Worm (Caenorhabditis elegans): ENCODE results near the gene npr-8.
"Not testable (repeated sequence)": the region's sequence is repeated elsewhere in the genome, so short reads cannot be mapped to it uniquely, and the experiment has no call there.

npr-8 gene

DNA sequence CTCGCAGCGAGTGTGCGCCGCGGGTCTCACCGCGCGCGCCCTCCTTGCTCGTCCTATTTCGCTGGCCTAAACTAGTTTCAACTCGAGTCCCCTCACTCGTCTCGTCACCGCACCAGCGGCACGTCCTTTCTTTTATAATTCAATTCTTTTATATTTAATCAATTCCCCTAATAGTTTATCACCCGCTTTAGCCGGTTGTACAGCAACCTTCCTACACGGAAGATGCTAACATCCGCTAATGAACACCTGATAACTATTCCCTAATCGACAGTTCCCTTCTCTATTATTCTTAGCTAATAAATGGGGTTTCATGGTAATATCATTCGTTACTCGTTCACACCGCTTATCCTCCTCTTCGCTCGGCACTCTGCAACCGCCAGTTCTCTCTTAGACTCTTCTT, 11.8 kb upstream of the npr-8 start, which contains the start of gene C56G3.2:
Gene C56G3.2 (plus strand): TSS at position 301 of the 400 bp plus-strand sequence.
- not testable (repeated sequence) for TF ChIP-seq alr-1, ztf-11, nhr-10 (tag; optimal IDR thresholded peaks at IDR 0.05)

DNA sequence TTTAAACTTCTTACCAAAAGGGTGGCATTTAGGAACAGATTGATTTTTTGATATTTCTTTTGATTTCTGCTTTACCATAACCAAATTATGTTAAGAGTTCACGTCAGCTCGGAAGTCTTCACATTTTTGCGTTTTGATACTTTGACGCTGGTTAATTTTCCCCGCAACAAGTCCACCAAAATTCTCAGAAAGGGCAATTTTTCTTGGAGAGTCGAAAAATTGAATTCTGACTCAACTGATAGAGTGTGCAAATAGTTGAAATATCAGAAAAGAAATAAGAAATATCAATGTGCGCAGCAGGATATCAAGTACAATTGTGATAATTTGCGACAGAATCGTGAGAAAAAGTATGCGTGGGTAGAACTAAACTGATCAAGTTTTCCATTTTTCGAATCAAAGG, 7.3 kb upstream of the npr-8 start:
- TF ChIP-seq lin-11 (tag; optimal IDR thresholded peaks at IDR 0.05) (no peak), ztf-1 (GFP tag; conservative IDR thresholded peaks at IDR 0.05) (no peak)

DNA sequence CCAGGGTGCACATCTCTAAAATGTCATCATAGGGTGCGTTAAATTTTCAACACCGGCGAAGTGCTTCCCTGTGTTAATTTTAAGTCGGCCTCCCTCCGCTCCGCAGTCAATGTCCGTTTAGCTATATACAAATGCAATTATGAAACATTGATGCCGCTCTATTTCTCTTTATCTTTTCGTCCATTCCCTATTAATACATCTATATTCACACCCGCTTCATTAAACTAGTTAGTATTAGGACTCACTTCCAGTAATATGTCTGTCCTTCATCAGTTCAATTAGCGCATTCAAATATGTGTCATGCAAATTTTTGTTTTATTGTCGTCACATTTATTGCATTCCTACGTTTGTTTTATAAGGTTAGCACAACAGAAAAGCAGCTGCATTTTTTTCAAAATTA, 5.2 kb upstream of the npr-8 start:
- TF ChIP-seq nhr-23 (tag; optimal IDR thresholded peaks at IDR 0.05) (no peak), R02D3.7 (tag; optimal IDR thresholded peaks at IDR 0.05) (no peak), elt-3 (tag; optimal IDR thresholded peaks at IDR 0.05) (no peak), nhr-25 (tag; optimal IDR thresholded peaks at IDR 0.05) (no peak)

DNA sequence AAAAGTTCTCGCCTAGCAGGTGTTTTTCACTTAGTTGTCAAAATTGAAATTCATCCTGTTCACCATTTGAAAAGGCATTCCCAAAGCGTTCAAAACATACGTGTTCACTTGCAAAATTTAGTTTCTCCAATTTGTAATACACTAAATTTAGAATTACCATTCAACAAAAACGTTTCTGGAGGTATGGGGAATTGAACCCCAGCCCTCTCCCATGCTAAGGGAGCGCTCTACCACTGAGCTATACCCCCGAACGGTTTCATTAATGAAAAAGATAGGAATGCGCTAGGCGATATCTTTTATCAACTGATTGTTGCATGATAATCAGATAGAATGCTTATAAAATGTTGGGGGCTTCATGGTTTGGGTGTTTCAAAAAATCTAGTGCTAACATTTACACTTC, 1.5 kb downstream of the npr-8 start:
- TF ChIP-seq nhr-129 (tag; optimal IDR thresholded peaks at IDR 0.05) (no peak), blmp-1 (tag; optimal IDR thresholded peaks at IDR 0.05; ENCODE audit: insufficient read depth) (no peak), nhr-11 (tag; optimal IDR thresholded peaks at IDR 0.05) (no peak), ceh-16 (tag; optimal IDR thresholded peaks at IDR 0.05) (no peak), sma-3 (GFP tag; optimal IDR thresholded peaks at IDR 0.05) (no peak), nhr-6 (tag; optimal IDR thresholded peaks at IDR 0.05) (no peak), Y55F3AM.14 (GFP tag; optimal IDR thresholded peaks at IDR 0.05) (no peak), crh-2 (tag; optimal IDR thresholded peaks at IDR 0.05) (no peak), lsy-2 (tag; optimal IDR thresholded peaks at IDR 0.05) (no peak), mab-5 (tag; optimal IDR thresholded peaks at IDR 0.05) (no peak), nhr-10 (tag; optimal IDR thresholded peaks at IDR 0.05) (no peak), nhr-12 (tag; optimal IDR thresholded peaks at IDR 0.05) (no peak), nhr-237 (tag; optimal IDR thresholded peaks at IDR 0.05) (no peak), F13H6.1 (tag; optimal IDR thresholded peaks at IDR 0.05) (no peak), alr-1 (tag; optimal IDR thresholded peaks at IDR 0.05) (no peak), zag-1 (tag; optimal IDR thresholded peaks at IDR 0.05) (no peak), ztf-4 (tag; optimal IDR thresholded peaks at IDR 0.05) (no peak), nhr-21 (tag; optimal IDR thresholded peaks at IDR 0.05) (no peak)

DNA sequence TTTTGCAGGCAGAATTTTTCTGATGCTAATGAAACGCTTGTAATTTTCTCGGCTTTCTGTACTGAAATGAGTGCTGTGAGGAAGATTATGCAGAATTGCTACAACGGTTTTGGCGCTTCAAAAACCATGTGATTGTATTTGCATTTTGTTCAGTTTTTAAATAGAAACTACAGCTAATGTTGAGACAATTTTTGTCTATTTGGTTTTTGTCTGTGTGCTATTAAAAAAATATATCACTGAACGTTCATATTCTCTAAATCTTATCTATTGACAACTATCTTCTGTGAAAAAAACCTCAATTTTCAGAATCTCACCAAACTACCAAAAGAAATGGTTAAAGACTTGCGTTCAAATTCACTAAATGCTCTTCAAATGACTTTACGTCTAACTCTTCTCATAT, 13.2 kb downstream of the npr-8 start, which contains the start of gene C10A4.6:
Gene C10A4.6 (plus strand): TSS at position 301 of the 400 bp plus-strand sequence.
- TF ChIP-seq gmeb-1 (tag; optimal IDR thresholded peaks at IDR 0.05) (no peak), blmp-1 (tag; optimal IDR thresholded peaks at IDR 0.05; ENCODE audit: insufficient read depth) (no peak), lin-11 (tag; optimal IDR thresholded peaks at IDR 0.05) (no peak), ztf-1 (GFP tag; conservative IDR thresholded peaks at IDR 0.05) (no peak), ceh-16 (tag; optimal IDR thresholded peaks at IDR 0.05) (no peak), ceh-82 (tag; optimal IDR thresholded peaks at IDR 0.05) (no peak), mbf-1 (tag; optimal IDR thresholded peaks at IDR 0.05) (no peak), nhr-12 (tag; optimal IDR thresholded peaks at IDR 0.05) (no peak), nhr-6 (tag; optimal IDR thresholded peaks at IDR 0.05) (no peak), zag-1 (tag; optimal IDR thresholded peaks at IDR 0.05) (no peak), R02D3.7 (tag; optimal IDR thresholded peaks at IDR 0.05) (no peak), elt-1 (tag; optimal IDR thresholded peaks at IDR 0.05) (no peak), unc-62 (GFP tag; optimal IDR thresholded peaks at IDR 0.05) (no peak), ztf-11 (tag; optimal IDR thresholded peaks at IDR 0.05) (no peak), egl-27 (tag; optimal IDR thresholded peaks at IDR 0.05) (no peak), C34F6.9 (tag; optimal IDR thresholded peaks at IDR 0.05) (no peak), unc-39 (tag; optimal IDR thresholded peaks at IDR 0.05) (no peak), dmd-4 (tag; optimal IDR thresholded peaks at IDR 0.05) (no peak)

DNA sequence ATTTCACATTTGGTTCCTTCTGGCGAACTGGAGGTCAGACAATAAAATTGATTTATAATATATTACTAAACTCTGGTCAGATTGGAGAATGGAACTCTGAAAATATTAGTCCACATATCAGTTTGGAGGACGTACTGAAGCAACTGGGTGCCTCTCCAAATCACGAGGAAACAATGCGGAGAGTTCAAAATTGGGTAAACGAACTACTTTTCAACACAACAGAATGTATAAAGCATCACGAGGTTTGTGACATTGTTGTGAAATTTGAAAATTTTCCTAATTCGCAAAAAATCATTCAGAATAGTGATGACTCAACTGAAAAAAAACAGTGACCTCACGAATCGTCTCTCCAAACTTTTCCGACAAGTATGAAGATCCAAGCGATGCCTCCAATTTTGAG, 16.1 kb downstream of the npr-8 start, which contains the start of gene gad-2:
Gene gad-2 (plus strand): TSS at position 301 of the 400 bp plus-strand sequence.
- TF ChIP-seq nhr-6 (tag; optimal IDR thresholded peaks at IDR 0.05) = no peak
- no peak for TF ChIP-seq elt-3 (tag; optimal IDR thresholded peaks at IDR 0.05)
- TF ChIP-seq lin-11 (tag; optimal IDR thresholded peaks at IDR 0.05) = no peak
- TF ChIP-seq lsy-2 (tag; optimal IDR thresholded peaks at IDR 0.05) = no peak
- TF ChIP-seq aly-2 (tag; optimal IDR thresholded peaks at IDR 0.05) = no peak
- TF ChIP-seq ceh-16 (tag; optimal IDR thresholded peaks at IDR 0.05) = no peak
- no peak for TF ChIP-seq alr-1 (tag; optimal IDR thresholded peaks at IDR 0.05)
- no peak for TF ChIP-seq elt-1 (tag; optimal IDR thresholded peaks at IDR 0.05)
- no peak for TF ChIP-seq lin-13 (GFP tag; optimal IDR thresholded peaks at IDR 0.05)

Measured in whole organism, L2 larva.